Worm (Caenorhabditis elegans): Measurements from ENCODE around the gene txt-10.

txt-10 gene

DNA sequence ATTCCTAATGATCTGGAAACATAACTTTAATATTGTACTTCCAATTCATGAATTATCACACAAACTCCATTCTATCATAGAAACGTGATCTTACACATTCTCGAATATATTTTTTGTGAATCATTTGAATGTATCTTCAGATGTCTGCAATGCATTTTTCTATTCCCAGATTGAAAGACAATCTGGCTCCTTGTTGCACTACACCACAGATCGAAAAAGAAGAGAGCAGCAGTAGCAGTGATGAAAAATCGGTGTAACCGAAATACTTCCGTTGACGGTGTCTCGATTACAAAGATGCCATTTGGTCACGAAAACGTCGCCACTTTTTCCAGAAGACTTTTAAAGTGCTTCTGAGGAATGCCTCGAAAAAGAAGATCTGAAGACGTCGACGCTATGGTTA is 7.4 kb upstream of the txt-10 start, which contains the start of gene degt-1:
Gene degt-1, plus strand, starts transcription at position 301 of the 400 bp plus-strand sequence.
- TF ChIP-seq npax-4 (tag; optimal IDR thresholded peaks at IDR 0.05): no peak
- TF ChIP-seq ceh-14 (tag; optimal IDR thresholded peaks at IDR 0.05): no peak
- TF ChIP-seq unc-55 (GFP tag; optimal IDR thresholded peaks at IDR 0.05): no peak
- no peak for TF ChIP-seq hlh-8 (tag; optimal IDR thresholded peaks at IDR 0.05)
- no peak for TF ChIP-seq syd-9 (tag; optimal IDR thresholded peaks at IDR 0.05)
- no peak for TF ChIP-seq ceh-18 (tag; optimal IDR thresholded peaks at IDR 0.05)
- TF ChIP-seq K09A11.1 (tag; optimal IDR thresholded peaks at IDR 0.05; ENCODE audit: insufficient read depth): no peak
- no peak for TF ChIP-seq tbx-2 (tag; optimal IDR thresholded peaks at IDR 0.05)

DNA sequence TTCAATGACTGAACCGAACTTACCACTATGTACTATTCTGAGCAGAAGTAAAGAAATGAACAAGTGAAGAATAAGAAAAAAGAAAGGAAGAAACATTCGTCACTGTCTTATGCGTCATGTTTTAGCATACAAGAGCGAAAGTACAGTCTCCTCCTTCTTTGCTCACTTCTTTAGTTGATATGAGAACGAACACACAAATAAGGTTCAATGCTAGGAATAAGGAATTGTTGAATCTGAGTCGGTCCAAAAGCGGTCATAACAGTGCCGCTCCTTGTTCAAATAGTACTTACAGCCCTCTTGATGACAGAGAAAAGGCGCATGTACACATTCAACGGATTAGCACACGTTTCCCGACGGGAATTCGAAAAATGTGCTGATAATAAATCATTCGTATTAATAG is 6.5 kb upstream of the txt-10 start, which contains the start of gene F25D1.8:
Gene F25D1.8, plus strand, starts transcription at position 301 of the 400 bp plus-strand sequence.
- TF ChIP-seq syd-9 (tag; optimal IDR thresholded peaks at IDR 0.05) (no peak), pat-9 (tag; optimal IDR thresholded peaks at IDR 0.05) (no peak), zip-5 (tag; optimal IDR thresholded peaks at IDR 0.05) (no peak), sox-2 (GFP tag; IDR thresholded peaks at IDR 0.05) (no peak), ceh-14 (tag; optimal IDR thresholded peaks at IDR 0.05) (no peak), npax-4 (tag; optimal IDR thresholded peaks at IDR 0.05) (no peak), eyg-1 (tag; optimal IDR thresholded peaks at IDR 0.05) (no peak), lim-6 (tag; optimal IDR thresholded peaks at IDR 0.05) (no peak), odd-2 (tag; optimal IDR thresholded peaks at IDR 0.05) (no peak), sdc-2 (tag; optimal IDR thresholded peaks at IDR 0.05) (no peak), unc-3 (GFP tag; conservative IDR thresholded peaks at IDR 0.05) (no peak), unc-3 (tag; optimal IDR thresholded peaks at IDR 0.05) (no peak), pha-2 (tag; optimal IDR thresholded peaks at IDR 0.05) (no peak), hlh-15 (tag; optimal IDR thresholded peaks at IDR 0.05) (no peak), hlh-8 (tag; optimal IDR thresholded peaks at IDR 0.05) (no peak), tbx-2 (tag; optimal IDR thresholded peaks at IDR 0.05) (no peak), nhr-11 (tag; optimal IDR thresholded peaks at IDR 0.05) (no peak), unc-42 (tag; optimal IDR thresholded peaks at IDR 0.05) (no peak)

DNA sequence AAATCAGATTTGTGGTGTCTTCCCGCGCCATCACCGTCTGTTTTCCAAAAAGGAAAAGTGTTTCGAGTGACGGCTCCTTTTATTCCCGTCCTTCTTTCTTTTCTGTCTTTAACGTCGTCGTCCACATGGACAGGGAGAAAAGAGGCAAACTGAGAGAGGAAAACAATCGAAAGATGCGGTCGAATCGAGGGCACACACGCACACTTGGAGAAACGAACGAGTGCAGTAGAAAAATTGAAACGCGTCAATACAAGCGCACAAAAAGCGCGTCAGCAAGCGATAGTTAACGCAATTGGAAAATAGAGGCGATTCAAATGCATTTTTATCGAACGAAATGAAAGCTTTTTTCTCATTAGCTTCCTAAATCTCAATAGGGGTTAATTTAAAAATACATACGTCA is 4.2 kb upstream of the txt-10 start:
- no peak for TF ChIP-seq Y22D7AL.16 (tag; optimal IDR thresholded peaks at IDR 0.05)
- TF ChIP-seq unc-42 (tag; optimal IDR thresholded peaks at IDR 0.05): peak; percentile 91
- TF ChIP-seq eyg-1 (tag; optimal IDR thresholded peaks at IDR 0.05): no peak
- TF ChIP-seq lin-11 (tag; optimal IDR thresholded peaks at IDR 0.05): no peak
- peak; percentile 32 for TF ChIP-seq pros-1 (tag; optimal IDR thresholded peaks at IDR 0.05)
- no peak for TF ChIP-seq pqm-1 (tag; optimal IDR thresholded peaks at IDR 0.05)
- no peak for TF ChIP-seq gmeb-2 (tag; optimal IDR thresholded peaks at IDR 0.05)
- no peak for TF ChIP-seq ttx-3 (tag; optimal IDR thresholded peaks at IDR 0.05)
- peak; percentile 37 for TF ChIP-seq elt-2 (tag; optimal IDR thresholded peaks at IDR 0.05)
- peak; percentile 80 for TF ChIP-seq nfya-1 (tag; optimal IDR thresholded peaks at IDR 0.05)
- TF ChIP-seq hlh-30 (tag; optimal IDR thresholded peaks at IDR 0.05; ENCODE audit: insufficient read depth): peak; percentile 8
- peak; percentile 1 for TF ChIP-seq sdc-2 (tag; optimal IDR thresholded peaks at IDR 0.05)
- no peak for TF ChIP-seq hlh-6 (tag; optimal IDR thresholded peaks at IDR 0.05)
- no peak for TF ChIP-seq ceh-14 (tag; optimal IDR thresholded peaks at IDR 0.05)
- no peak for TF ChIP-seq F13H6.1 (tag; optimal IDR thresholded peaks at IDR 0.05)
- TF ChIP-seq rnt-1 (tag; optimal IDR thresholded peaks at IDR 0.05): peak; percentile 63
- TF ChIP-seq ceh-34 (tag; optimal IDR thresholded peaks at IDR 0.05): peak; percentile 34
- TF ChIP-seq ets-4 (tag; optimal IDR thresholded peaks at IDR 0.05): no peak
- no peak for TF ChIP-seq ztf-16 (tag; optimal IDR thresholded peaks at IDR 0.05)
- TF ChIP-seq ceh-18 (tag; optimal IDR thresholded peaks at IDR 0.05): peak; percentile 65
- TF ChIP-seq ceh-24 (tag; optimal IDR thresholded peaks at IDR 0.05): no peak
- TF ChIP-seq che-1 (tag; optimal IDR thresholded peaks at IDR 0.05): no peak
- peak; percentile 67 for TF ChIP-seq tbx-2 (tag; optimal IDR thresholded peaks at IDR 0.05)
- peak; percentile 66 for TF ChIP-seq ref-2 (tag; optimal IDR thresholded peaks at IDR 0.05)
- peak; percentile 50 for TF ChIP-seq ceh-48 (tag; optimal IDR thresholded peaks at IDR 0.05)
- no peak for TF ChIP-seq mec-3 (tag; optimal IDR thresholded peaks at IDR 0.05; ENCODE audit: borderline replicate concordance)
- peak; percentile 48 for TF ChIP-seq ceh-30 (tag; optimal IDR thresholded peaks at IDR 0.05)
- peak; percentile 29 for TF ChIP-seq unc-55 (GFP tag; optimal IDR thresholded peaks at IDR 0.05)
- TF ChIP-seq ceh-31 (tag; optimal IDR thresholded peaks at IDR 0.05): peak; percentile 77
- TF ChIP-seq dve-1 (tag; optimal IDR thresholded peaks at IDR 0.05): peak; percentile 35
